Worm (Caenorhabditis elegans): ENCODE results near the gene F59B10.4.

F59B10.4 gene

ce11 chrII:10471247-10471646, 47.7 kb downstream of the F59B10.4 start, which contains the start of gene ZK666.1:
Gene ZK666.1 (minus strand): TSS chrII:10471347.
- TF ChIP-seq dsc-1 (tag; optimal IDR thresholded peaks at IDR 0.05), result no peak

DNA sequence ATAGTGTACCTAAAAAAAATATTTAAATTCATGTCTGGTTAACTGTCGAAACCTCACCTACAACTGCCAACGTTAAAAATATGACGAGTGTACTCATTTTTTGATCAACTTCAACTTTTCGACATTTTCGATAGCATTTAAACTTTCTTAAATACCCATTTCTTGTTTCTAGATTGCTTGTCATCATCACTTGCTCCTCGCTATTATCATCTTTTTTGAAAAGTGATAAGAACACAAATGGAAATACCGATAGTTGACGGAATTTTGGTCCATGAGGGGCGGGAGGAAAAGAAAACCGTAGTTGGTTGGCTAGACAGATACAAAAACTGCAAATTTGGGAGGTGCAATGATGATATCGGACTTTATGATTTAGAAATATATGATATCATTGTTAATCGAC, 48.8 kb downstream of the F59B10.4 start, which contains the start of gene clec-143:
clec-143 (minus strand) TSS at position 139 of the 400 bp plus-strand sequence.
- TF ChIP-seq elt-2 (tag; optimal IDR thresholded peaks at IDR 0.05) (peak; percentile 57), snu-23 (GFP tag; optimal IDR thresholded peaks at IDR 0.05) (no peak)

ce11 chrII:10466552-10466951, 52.4 kb downstream of the F59B10.4 start, which contains the start of gene tnc-2:
Gene tnc-2 (plus strand): TSS chrII:10466852.
- no peak for TF ChIP-seq efl-1 (optimal IDR thresholded peaks at IDR 0.05)
- peak in 1 of 2 experiments; percentile 51 for TF ChIP-seq efl-1 (GFP tag; optimal IDR thresholded peaks at IDR 0.05 in 1 of 2)
- TF ChIP-seq jun-1 (tag; optimal IDR thresholded peaks at IDR 0.05), result no peak
- no peak for TF ChIP-seq snu-23 (GFP tag; optimal IDR thresholded peaks at IDR 0.05)
- TF ChIP-seq unc-86 (tag; optimal IDR thresholded peaks at IDR 0.05), result no peak
- no peak for TF ChIP-seq lir-3 (tag; optimal IDR thresholded peaks at IDR 0.05; ENCODE audit: poor library complexity)
- TF ChIP-seq nhr-12 (tag; optimal IDR thresholded peaks at IDR 0.05), result no peak
- TF ChIP-seq unc-62 (GFP tag; optimal IDR thresholded peaks at IDR 0.05), result no peak
- TF ChIP-seq sup-37 (GFP tag; optimal IDR thresholded peaks at IDR 0.05), result no peak

DNA sequence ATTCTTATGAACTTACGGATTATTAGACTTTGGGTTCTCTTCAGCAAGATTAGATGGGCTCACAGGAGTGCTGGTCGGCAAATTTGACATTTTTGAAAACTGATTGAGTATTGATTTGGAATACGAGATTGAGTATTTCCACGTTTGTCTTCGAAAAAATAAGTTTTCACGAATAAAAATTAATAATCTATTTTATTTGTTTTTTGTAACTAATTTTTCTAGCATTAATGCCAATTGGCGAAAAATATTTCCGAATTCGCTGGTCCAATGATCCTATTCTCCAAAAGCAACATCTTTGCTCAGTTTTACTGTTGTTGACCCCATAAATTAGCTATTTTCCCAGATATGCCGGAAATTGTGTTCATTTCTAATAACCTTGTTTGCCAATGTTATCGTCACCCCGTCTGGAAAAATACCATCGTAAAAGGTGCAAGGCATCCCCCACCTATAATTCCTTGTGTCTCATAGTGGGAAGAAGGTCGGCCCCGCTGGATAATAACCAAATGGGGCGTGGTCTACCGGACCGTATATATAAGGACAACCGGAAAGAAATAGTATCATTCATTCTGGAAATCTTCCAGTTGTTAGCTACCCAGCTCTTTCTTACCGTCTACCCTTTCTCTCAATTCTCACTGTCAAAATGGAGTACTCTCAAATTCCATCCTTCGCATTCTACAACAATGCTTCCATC, 54.5 kb downstream of the F59B10.4 start, which contains the start of the genes ZK673.6 and sdz-37:
ZK673.6 (minus strand) TSS at position 101 of the 691 bp plus-strand sequence.
sdz-37 (plus strand) TSS at position 641 of the 691 bp plus-strand sequence.
- TF ChIP-seq ceh-90 (tag; optimal IDR thresholded peaks at IDR 0.05) (no peak), rnt-1 (tag; optimal IDR thresholded peaks at IDR 0.05) (no peak), sup-37 (GFP tag; optimal IDR thresholded peaks at IDR 0.05) (no peak), aly-2 (tag; optimal IDR thresholded peaks at IDR 0.05) (no peak), nhr-19 (GFP tag; conservative IDR thresholded peaks at IDR 0.05) (no peak), nhr-28 (tag; optimal IDR thresholded peaks at IDR 0.05) (no peak), isw-1 (GFP tag; IDR thresholded peaks at IDR 0.05) (no peak), irx-1 (tag; optimal IDR thresholded peaks at IDR 0.05) (no peak)

Data from whole organism, L1 larva.